Fruit fly (Drosophila melanogaster): Measurements from ENCODE around the gene Gr10b.

The Gr10b gene

dm6 chrX:11379747-11380146, 33.2 kb downstream of the Gr10b start:
- TF ChIP-seq CG32264 (GFP tag; optimal IDR thresholded peaks at IDR 0.05) (no peak), Mio (GFP tag; optimal IDR thresholded peaks at IDR 0.05) (no peak), ey (GFP tag; optimal IDR thresholded peaks at IDR 0.05) (no peak), sage (GFP tag; optimal IDR thresholded peaks at IDR 0.05) (no peak), Myc (optimal IDR thresholded peaks at IDR 0.05) (no peak), N (GFP tag; optimal IDR thresholded peaks at IDR 0.05) (no peak), fru (GFP tag; optimal IDR thresholded peaks at IDR 0.05) (no peak), rgr (GFP tag; optimal IDR thresholded peaks at IDR 0.05) (no peak), foxo (GFP tag; optimal IDR thresholded peaks at IDR 0.05) (no peak), jim (GFP tag; optimal IDR thresholded peaks at IDR 0.05) (no peak), woc (GFP tag; optimal IDR thresholded peaks at IDR 0.05) (no peak), OdsH (GFP tag; optimal IDR thresholded peaks at IDR 0.05) (no peak)

dm6 chrX:11379139-11379538, 33.9 kb downstream of the Gr10b start:
- TF ChIP-seq N (GFP tag; optimal IDR thresholded peaks at IDR 0.05): no peak
- TF ChIP-seq pan (optimal IDR thresholded peaks at IDR 0.05): no peak
- TF ChIP-seq usp (GFP tag; optimal IDR thresholded peaks at IDR 0.05): no peak
- TF ChIP-seq CG32264 (GFP tag; optimal IDR thresholded peaks at IDR 0.05): no peak
- TF ChIP-seq Sp1 (GFP tag; optimal IDR thresholded peaks at IDR 0.05): peak; percentile 17
- peak; percentile 3 for TF ChIP-seq fru (GFP tag; optimal IDR thresholded peaks at IDR 0.05)
- peak in 1 of 2 experiments; percentile 16 for TF ChIP-seq foxo (GFP tag; optimal IDR thresholded peaks at IDR 0.05)
- TF ChIP-seq HLH106 (tag; optimal IDR thresholded peaks at IDR 0.05): peak; percentile 26

dm6 chrX:11378388-11378787, 34.6 kb downstream of the Gr10b start:
- TF ChIP-seq tai (GFP tag; optimal IDR thresholded peaks at IDR 0.05): no peak
- no peak for TF ChIP-seq Rel (GFP tag; optimal IDR thresholded peaks at IDR 0.05)
- TF ChIP-seq Rel (tag; optimal IDR thresholded peaks at IDR 0.05): no peak
- TF ChIP-seq Vsx2 (GFP tag; optimal IDR thresholded peaks at IDR 0.05; ENCODE audit: partially characterized antibody): no peak
- no peak for TF ChIP-seq Hr83 (GFP tag; optimal IDR thresholded peaks at IDR 0.05; ENCODE audit: poor library complexity, severe bottlenecking)
- no peak for TF ChIP-seq N (GFP tag; optimal IDR thresholded peaks at IDR 0.05)
- TF ChIP-seq Myc (optimal IDR thresholded peaks at IDR 0.05): no peak
- no peak for TF ChIP-seq CrebA (GFP tag; optimal IDR thresholded peaks at IDR 0.05; ENCODE audit: borderline replicate concordance)
- no peak for TF ChIP-seq Hr78 (GFP tag; optimal IDR thresholded peaks at IDR 0.05)
- TF ChIP-seq ey (GFP tag; optimal IDR thresholded peaks at IDR 0.05): no peak
- no peak for TF ChIP-seq Hnf4 (GFP tag; optimal IDR thresholded peaks at IDR 0.05)
- TF ChIP-seq usp (GFP tag; optimal IDR thresholded peaks at IDR 0.05): no peak
- no peak for TF ChIP-seq rgr (GFP tag; optimal IDR thresholded peaks at IDR 0.05)
- no peak for TF ChIP-seq Abd-B (GFP tag; optimal IDR thresholded peaks at IDR 0.05)
- no peak for TF ChIP-seq sv (GFP tag; optimal IDR thresholded peaks at IDR 0.05)
- no peak for TF ChIP-seq dl (GFP tag; optimal IDR thresholded peaks at IDR 0.05; ENCODE audit: insufficient read depth in 1 of 2, partially characterized antibody in 2 of 2)
- no peak for TF ChIP-seq GATAd (GFP tag; optimal IDR thresholded peaks at IDR 0.05)
- TF ChIP-seq jim (GFP tag; optimal IDR thresholded peaks at IDR 0.05): no peak

dm6 chrX:11374320-11374719, 38.7 kb downstream of the Gr10b start:
- TF ChIP-seq GATAd (GFP tag; optimal IDR thresholded peaks at IDR 0.05) (no peak), Mio (GFP tag; optimal IDR thresholded peaks at IDR 0.05) (no peak), jim (GFP tag; optimal IDR thresholded peaks at IDR 0.05) (no peak), OdsH (GFP tag; optimal IDR thresholded peaks at IDR 0.05) (no peak), Hnf4 (GFP tag; optimal IDR thresholded peaks at IDR 0.05) (no peak), CrebA (GFP tag; optimal IDR thresholded peaks at IDR 0.05; ENCODE audit: borderline replicate concordance) (no peak), sage (GFP tag; optimal IDR thresholded peaks at IDR 0.05) (no peak), lola (GFP tag; optimal IDR thresholded peaks at IDR 0.05) (no peak), usp (GFP tag; optimal IDR thresholded peaks at IDR 0.05) (no peak), brk (GFP tag; optimal IDR thresholded peaks at IDR 0.05) (no peak), HLH106 (tag; optimal IDR thresholded peaks at IDR 0.05) (no peak), dl (GFP tag; optimal IDR thresholded peaks at IDR 0.05; ENCODE audit: insufficient read depth in 1 of 2, partially characterized antibody in 2 of 2) (no peak), fru (GFP tag; optimal IDR thresholded peaks at IDR 0.05) (no peak)

- TF ChIP-seq HLH106 (tag; optimal IDR thresholded peaks at IDR 0.05) (peak; percentile 24), Mio (GFP tag; optimal IDR thresholded peaks at IDR 0.05) (no peak)
Measured at dm6 chrX:11372764-11373712, 40.0 kb downstream of the Gr10b start.
